Worm (Caenorhabditis elegans) whole organism, L1 larva: ENCODE results near the gene cpd-2.

Experiments
- C04F5.9 ChIP-seq: sonication (generic microtip); optimal IDR thresholded peaks from 2 replicates; lab custom pipeline; 2016; ENCODE audit warnings: missing genetic modification characterization, missing compliant biosample characterization
- C34B4.2 ChIP-seq: sonication (generic microtip); optimal IDR thresholded peaks from 2 replicates; lab custom pipeline; 2017; ENCODE audit warnings: mild to moderate bottlenecking, missing genetic modification characterization, missing compliant biosample characterization
- F16B12.6 ChIP-seq: fragments of 150-350 bp; optimal IDR thresholded peaks from 2 replicates; lab custom pipeline; 2014; ENCODE audit warnings: missing biosample characterization, missing genetic modification characterization
- aha-1 ChIP-seq: fragments of 150-350 bp; optimal IDR thresholded peaks from 2 replicates; lab custom pipeline; 2014; ENCODE audit warnings: missing biosample characterization, missing genetic modification characterization
- ama-1 ChIP-seq: fragments of 150-350 bp; optimal IDR thresholded peaks from 2 replicates; lab custom pipeline; 2014
- ceh-82 ChIP-seq, 3 experiments: fragments of 150-350 bp in 1 of 3; sonication (generic microtip) in 2 of 3; optimal IDR thresholded peaks; 2 replicates each; lab custom pipeline; 2014 to 2017; ENCODE audit warnings: missing biosample characterization in 3 of 3, missing genetic modification characterization in 3 of 3
- dpl-1 ChIP-seq, 3 experiments: fragments of 150-350 bp in 2 of 3; sonication (generic microtip) in 1 of 3; optimal IDR thresholded peaks; 2 replicates each; lab custom pipeline; 2014 to 2017; ENCODE audit warnings: missing biosample characterization in 3 of 3, missing genetic modification characterization in 3 of 3, missing genetic modification reagents in 3 of 3
- efl-3 ChIP-seq: fragments of 200-800 bp; sonication (Bioruptor generic); optimal IDR thresholded peaks from 2 replicates; lab custom pipeline; 2018; ENCODE audit warnings: mild to moderate bottlenecking, missing genetic modification characterization, missing compliant biosample characterization
- elt-2 ChIP-seq: sonication (generic microtip); optimal IDR thresholded peaks from 2 replicates; lab custom pipeline; 2016; ENCODE audit warnings: missing genetic modification characterization, mild to moderate bottlenecking, inconsistent platforms, missing compliant biosample characterization, missing genetic modification reagents
- elt-3 ChIP-seq, 6 experiments: fragments of 150-350 bp in 1 of 6; sonication (generic microtip); optimal IDR thresholded peaks; 2 replicates each; lab custom pipeline; 2017 to 2018; ENCODE audit warnings: missing biosample characterization in 6 of 6, missing genetic modification characterization in 6 of 6, inconsistent platforms in 1 of 6
- ets-5 ChIP-seq: fragments of 200-800 bp; sonication (Bioruptor generic); IDR thresholded peaks from 2 replicates; pipeline ENCODE4 v1.3.6; 2022; ENCODE audit warnings: missing genetic modification characterization, missing compliant biosample characterization
- fkh-10 ChIP-seq: sonication (generic microtip); optimal IDR thresholded peaks from 2 replicates; lab custom pipeline; 2017; ENCODE audit warnings: missing biosample characterization, missing genetic modification reagents, missing genetic modification characterization
- fkh-4 ChIP-seq: sonication (generic microtip); optimal IDR thresholded peaks from 2 replicates; lab custom pipeline; 2016; ENCODE audit warnings: missing compliant biosample characterization, missing genetic modification characterization, borderline replicate concordance
- fkh-8 ChIP-seq: sonication (generic microtip); optimal IDR thresholded peaks from 2 replicates; lab custom pipeline; 2016; ENCODE audit warnings: mild to moderate bottlenecking, missing genetic modification characterization, missing compliant biosample characterization
- hlh-17 ChIP-seq: fragments of 200-800 bp; sonication (Bioruptor generic); optimal IDR thresholded peaks from 2 replicates; lab custom pipeline; 2018; ENCODE audit warnings: missing genetic modification characterization, mild to moderate bottlenecking, missing compliant biosample characterization, moderate library complexity, borderline replicate concordance
- hpl-2 ChIP-seq: fragments of 150-350 bp; optimal IDR thresholded peaks from 2 replicates; lab custom pipeline; 2014; ENCODE audit warnings: missing biosample characterization, missing genetic modification reagents, missing genetic modification characterization
- irx-1 ChIP-seq: sonication (generic microtip); optimal IDR thresholded peaks from 2 replicates; lab custom pipeline; 2016; ENCODE audit warnings: missing genetic modification characterization, missing compliant biosample characterization
- isw-1 ChIP-seq: fragments of 200-800 bp; sonication (Bioruptor generic); IDR thresholded peaks from 2 replicates; pipeline ENCODE4 v1.3.6; 2022; ENCODE audit warnings: missing genetic modification characterization, missing compliant biosample characterization
- jun-1 ChIP-seq: fragments of 150-350 bp; optimal IDR thresholded peaks from 2 replicates; lab custom pipeline; 2014; ENCODE audit warnings: missing biosample characterization, missing genetic modification reagents, missing genetic modification characterization
- lin-13 ChIP-seq: fragments of 150-350 bp; optimal IDR thresholded peaks from 2 replicates; lab custom pipeline; 2014; ENCODE audit warnings: missing biosample characterization, missing genetic modification reagents, missing genetic modification characterization
- lin-14 ChIP-seq: fragments of 200-800 bp; sonication (Bioruptor generic); optimal IDR thresholded peaks from 2 replicates; lab custom pipeline; 2018; ENCODE audit warnings: mild to moderate bottlenecking, missing genetic modification characterization, moderate library complexity, missing compliant biosample characterization
- lin-15B ChIP-seq: fragments of 150-350 bp; sonication (generic microtip); optimal IDR thresholded peaks from 3 replicates; lab custom pipeline; 2014; ENCODE audit warnings: missing biosample characterization, missing genetic modification characterization
- mep-1 ChIP-seq: fragments of 150-350 bp; optimal IDR thresholded peaks from 2 replicates; lab custom pipeline; 2014; ENCODE audit warnings: missing biosample characterization, missing genetic modification characterization
- nhr-12 ChIP-seq: sonication (generic microtip); optimal IDR thresholded peaks from 2 replicates; lab custom pipeline; 2017; ENCODE audit warnings: missing biosample characterization, missing genetic modification characterization
- nhr-19 ChIP-seq: fragments of 200-800 bp; sonication (Bioruptor generic); conservative IDR thresholded peaks from 2 replicates; pipeline ENCODE4 v1.3.6; 2022; ENCODE audit warnings: missing genetic modification characterization, missing compliant biosample characterization
- nhr-28 ChIP-seq: fragments of 150-350 bp; optimal IDR thresholded peaks from 2 replicates; lab custom pipeline; 2014; ENCODE audit warnings: missing biosample characterization, missing genetic modification characterization
- nhr-76 ChIP-seq: sonication (generic microtip); optimal IDR thresholded peaks from 2 replicates; lab custom pipeline; 2017; ENCODE audit warnings: missing biosample characterization, missing genetic modification characterization
- nhr-85 ChIP-seq: sonication (generic microtip); peaks from one replicate; lab custom pipeline; 2016; ENCODE audit warnings: missing genetic modification characterization, inconsistent platforms, missing compliant biosample characterization
- pag-3 ChIP-seq: sonication (generic microtip); optimal IDR thresholded peaks from 2 replicates; lab custom pipeline; 2017; ENCODE audit warnings: missing genetic modification characterization, mild to moderate bottlenecking, missing compliant biosample characterization, antibody characterized with exemption, borderline replicate concordance; ENCODE audit not compliant: insufficient read depth
- pax-3 ChIP-seq: fragments of 200-800 bp; sonication (Bioruptor generic); optimal IDR thresholded peaks from 2 replicates; lab custom pipeline; 2018; ENCODE audit warnings: mild to moderate bottlenecking, missing genetic modification characterization, moderate library complexity, missing compliant biosample characterization
- pqm-1 ChIP-seq: sonication (generic microtip); optimal IDR thresholded peaks from 3 replicates; lab custom pipeline; 2017; ENCODE audit warnings: missing biosample characterization, missing genetic modification characterization
- skn-1 ChIP-seq: fragments of 150-350 bp; optimal IDR thresholded peaks from 2 replicates; lab custom pipeline; 2014; ENCODE audit warnings: missing biosample characterization, missing genetic modification characterization
- snpc-4 ChIP-seq: fragments of 150-350 bp; optimal IDR thresholded peaks from 2 replicates; lab custom pipeline; 2014; ENCODE audit warnings: missing biosample characterization, missing genetic modification characterization
- sup-37 ChIP-seq: fragments of 200-800 bp; sonication (Bioruptor generic); optimal IDR thresholded peaks from 2 replicates; lab custom pipeline; 2018; ENCODE audit warnings: mild to moderate bottlenecking, missing genetic modification characterization, missing compliant biosample characterization
- swsn-7 ChIP-seq: sonication (generic microtip); optimal IDR thresholded peaks from 2 replicates; lab custom pipeline; 2016; ENCODE audit warnings: missing genetic modification characterization, missing compliant biosample characterization
- tbx-2 ChIP-seq: sonication (generic microtip); optimal IDR thresholded peaks from 2 replicates; lab custom pipeline; 2016; ENCODE audit warnings: missing genetic modification characterization, missing compliant biosample characterization
- unc-62 ChIP-seq: fragments of 150-350 bp; optimal IDR thresholded peaks from 2 replicates; lab custom pipeline; 2014; ENCODE audit warnings: missing biosample characterization, missing genetic modification reagents, missing genetic modification characterization
- unc-86 ChIP-seq: sonication (generic microtip); optimal IDR thresholded peaks from 2 replicates; lab custom pipeline; 2016; ENCODE audit warnings: missing genetic modification characterization, missing compliant biosample characterization
- unc-98 ChIP-seq: fragments of 200-800 bp; sonication (Bioruptor generic); IDR thresholded peaks from 2 replicates; pipeline ENCODE4 v1.3.6; 2022; ENCODE audit warnings: missing genetic modification characterization, missing compliant biosample characterization
- vab-15 ChIP-seq: sonication (generic microtip); optimal IDR thresholded peaks from 2 replicates; lab custom pipeline; 2017; ENCODE audit warnings: missing genotype, mild to moderate bottlenecking, missing genetic modification characterization, missing compliant biosample characterization
- xbp-1 ChIP-seq: sonication (generic microtip); optimal IDR thresholded peaks from 2 replicates; lab custom pipeline; 2016; ENCODE audit warnings: missing genetic modification characterization, missing compliant biosample characterization
- zip-4 ChIP-seq: fragments of 200-800 bp; sonication (Bioruptor generic); optimal IDR thresholded peaks from 2 replicates; lab custom pipeline; 2018; ENCODE audit warnings: mild to moderate bottlenecking, missing genetic modification characterization, moderate library complexity, missing compliant biosample characterization

Gene cpd-2

DNA sequence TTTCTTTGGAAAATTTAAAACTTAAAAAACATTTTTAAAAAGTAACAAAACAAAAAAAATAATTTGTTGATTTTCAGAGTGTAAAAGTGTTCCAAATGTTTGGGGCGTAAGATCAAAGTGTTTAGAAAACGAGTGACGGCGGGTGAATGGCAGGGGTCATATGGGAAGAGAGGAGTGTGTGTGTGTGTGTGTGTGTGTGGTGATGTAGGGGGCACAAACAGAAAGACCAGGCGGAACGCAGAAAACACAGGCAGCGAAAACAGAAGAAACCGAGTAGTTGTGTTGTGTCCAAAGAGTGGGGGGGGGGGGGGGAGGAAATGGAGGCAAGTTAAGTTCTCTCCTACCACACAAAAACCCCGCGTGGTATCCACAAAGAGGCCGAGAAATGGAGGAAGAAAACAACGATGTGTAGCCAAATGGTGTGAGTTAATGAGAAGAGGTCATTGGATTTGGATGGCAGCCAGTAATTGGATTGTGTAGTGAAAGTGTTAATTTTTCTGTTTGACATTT is 9.4 kb upstream of the cpd-2 start, which contains the start of gene B0395.3 (continued):
- TF ChIP-seq C04F5.9 (no peak), isw-1 (no peak), nhr-76 (tag; lab: Kevin White, UChicago) (no peak), nhr-28 (tag; lab: Kevin White, UChicago) (no peak), sup-37 (GFP tag; lab: Kevin White, UChicago) (no peak), aha-1 (tag; lab: Kevin White, UChicago) (no peak), nhr-85 (tag; lab: Kevin White, UChicago) (peak; percentile 82), ceh-82 (tag; optimal IDR thresholded peaks at IDR 0.05; lab: Kevin White, UChicago) (no peak), lin-15B (no peak), unc-86 (tag; lab: Kevin White, UChicago) (no peak), tbx-2 (tag; lab: Kevin White, UChicago) (peak; percentile 24), snpc-4 (tag; lab: Kevin White, UChicago) (no peak), vab-15 (tag; lab: Kevin White, UChicago) (no peak), dpl-1 (GFP tag; optimal IDR thresholded peaks at IDR 0.05; lab: Kevin White, UChicago) (no peak), lin-13 (GFP tag; lab: Kevin White, UChicago) (no peak), nhr-12 (tag; lab: Kevin White, UChicago) (no peak), hpl-2 (no peak), elt-3 (tag; optimal IDR thresholded peaks at IDR 0.05; lab: Kevin White, UChicago) (no peak), F16B12.6 (tag; lab: Kevin White, UChicago) (no peak), mep-1 (tag; lab: Kevin White, UChicago) (peak; percentile 39), unc-98 (GFP tag; lab: Robert Waterston, UW) (no peak), zip-4 (GFP tag; lab: Kevin White, UChicago) (no peak), lin-14 (GFP tag; lab: Kevin White, UChicago) (peak; percentile 91), fkh-8 (tag; lab: Kevin White, UChicago) (no peak), xbp-1 (no peak), ets-5 (GFP tag; lab: Robert Waterston, UW) (no peak), jun-1 (tag; lab: Kevin White, UChicago) (peak; percentile 7), fkh-4 (tag; lab: Kevin White, UChicago) (no peak), nhr-19 (peak; percentile 40), pag-3 (tag; lab: Kevin White, UChicago) (no peak), pqm-1 (tag; lab: Kevin White, UChicago) (no peak), C34B4.2 (tag; lab: Kevin White, UChicago) (no peak), unc-62 (GFP tag; lab: Kevin White, UChicago) (no peak), hlh-17 (no peak), swsn-7 (no peak), irx-1 (tag; lab: Kevin White, UChicago) (no peak), ama-1 (no peak), fkh-10 (GFP tag; lab: Kevin White, UChicago) (no peak), elt-2 (no peak), pax-3 (tag; lab: Kevin White, UChicago) (no peak), efl-3 (GFP tag; lab: Kevin White, UChicago) (no peak)

DNA sequence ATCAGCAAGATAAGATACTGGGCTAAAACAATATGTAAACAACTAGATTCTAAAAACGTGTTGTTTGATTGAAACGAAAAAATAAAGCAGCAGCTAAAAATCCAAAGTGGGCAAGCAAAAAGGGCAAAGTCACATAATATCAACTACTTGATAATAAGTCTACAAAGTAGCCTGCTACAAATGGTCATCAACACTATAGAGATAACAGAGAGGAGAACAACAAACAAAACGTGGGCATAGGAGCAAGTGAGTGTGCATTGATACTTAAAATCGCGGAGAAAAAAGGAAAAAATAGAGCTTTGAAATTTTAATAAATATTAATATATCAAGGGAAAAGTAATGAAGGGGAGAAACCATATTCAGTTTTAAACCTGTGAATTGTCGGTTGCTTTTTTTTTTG is 7.9 kb upstream of the cpd-2 start:
- TF ChIP-seq skn-1 (tag; lab: Kevin White, UChicago) (no peak), elt-2 (peak; percentile 40)
